Fruit fly (Drosophila melanogaster) whole organism, wandering third instar larva: Measurements from ENCODE around the gene out.

Source experiments
- CG9705 ChIP-seq: fragments of 200-800 bp; sonication (Bioruptor generic); optimal IDR thresholded peaks from 2 replicates; lab custom pipeline; 2018; ENCODE audit warnings: missing biosample characterization, mild to moderate bottlenecking, missing genetic modification characterization
- CrebA ChIP-seq: fragments of 200-800 bp; sonication (Bioruptor generic); optimal IDR thresholded peaks from 2 replicates; lab custom pipeline; 2016; ENCODE audit warnings: missing biosample characterization, mild to moderate bottlenecking, missing genetic modification characterization, borderline replicate concordance
- Dif ChIP-seq: fragments of 200-275, 200-300 bp; sonication (Bioruptor generic); optimal IDR thresholded peaks from 2 replicates; lab custom pipeline; 2018; ENCODE audit warnings: missing biosample characterization, missing genetic modification characterization; ENCODE audit not compliant: partially characterized antibody
- GATAd ChIP-seq: sonication (Bioruptor generic); optimal IDR thresholded peaks from 2 replicates; lab custom pipeline; 2016; ENCODE audit warnings: missing biosample characterization, missing genetic modification characterization
- HLH106 ChIP-seq: fragments of 200-800 bp; optimal IDR thresholded peaks from 3 replicates; lab custom pipeline; 2019; ENCODE audit warnings: missing biosample characterization, mild to moderate bottlenecking, missing genetic modification characterization, moderate library complexity
- Hr78 ChIP-seq: fragments of >200 bp; optimal IDR thresholded peaks from 2 replicates; lab custom pipeline; 2017; ENCODE audit warnings: missing biosample characterization, missing genetic modification characterization
- Hr83 ChIP-seq: fragments of 200-300 bp; sonication (Bioruptor generic); optimal IDR thresholded peaks from 2 replicates; lab custom pipeline; 2016; ENCODE audit warnings: missing biosample characterization, mild to moderate bottlenecking, missing genetic modification characterization, moderate library complexity; ENCODE audit not compliant: poor library complexity, severe bottlenecking
- Mio ChIP-seq: sonication (Bioruptor generic); optimal IDR thresholded peaks from 2 replicates; lab custom pipeline; 2016; ENCODE audit warnings: missing biosample characterization, missing genetic modification characterization
- Myc ChIP-seq: fragments of >200 bp; optimal IDR thresholded peaks from 2 replicates; lab custom pipeline; 2017
- N ChIP-seq: fragments of >200 bp; optimal IDR thresholded peaks from 2 replicates; lab custom pipeline; 2018; ENCODE audit warnings: missing biosample characterization, missing external identifiers, missing genetic modification characterization
- Rel ChIP-seq, 2 experiments: fragments of 200-800 bp; sonication (Bioruptor generic) in 1 of 2; optimal IDR thresholded peaks; 2 replicates in 1 of 2; 3 replicates in 1 of 2; lab custom pipeline; 2016 to 2019; ENCODE audit warnings: mild to moderate bottlenecking in 2 of 2, missing biosample characterization in 2 of 2, missing genetic modification characterization in 2 of 2, moderate library complexity in 1 of 2
- Sp1 ChIP-seq: fragments of 200-800 bp; sonication (Bioruptor generic); optimal IDR thresholded peaks from 3 replicates; lab custom pipeline; 2019; ENCODE audit warnings: missing biosample characterization, mild to moderate bottlenecking, missing genetic modification characterization, moderate library complexity
- Vsx2 ChIP-seq: fragments of 200-300, 225-300 bp; sonication (Bioruptor generic); optimal IDR thresholded peaks from 2 replicates; lab custom pipeline; 2018; ENCODE audit warnings: missing biosample characterization, missing genetic modification characterization; ENCODE audit not compliant: partially characterized antibody
- br ChIP-seq: fragments of 200-800 bp; sonication (Bioruptor generic); optimal IDR thresholded peaks from 2 replicates; lab custom pipeline; 2016; ENCODE audit warnings: missing biosample characterization, missing genetic modification characterization
- brk ChIP-seq: fragments of 200-800 bp; sonication (Bioruptor generic); optimal IDR thresholded peaks from 2 replicates; lab custom pipeline; 2016; ENCODE audit warnings: missing biosample characterization, mild to moderate bottlenecking, missing genetic modification characterization
- dmrt93B ChIP-seq: fragments of 200-800 bp; sonication (Bioruptor generic); optimal IDR thresholded peaks from 2 replicates; lab custom pipeline; 2018; ENCODE audit warnings: missing biosample characterization, mild to moderate bottlenecking, missing genetic modification characterization
- ey ChIP-seq: fragments of 200-800 bp; sonication (Bioruptor generic); optimal IDR thresholded peaks from 2 replicates; lab custom pipeline; 2016; ENCODE audit warnings: missing biosample characterization, missing genetic modification characterization
- foxo ChIP-seq, 2 experiments: fragments of 200-800 bp; sonication (Bioruptor generic); optimal IDR thresholded peaks; 2 replicates in 1 of 2; 3 replicates in 1 of 2; lab custom pipeline; 2016 to 2017; ENCODE audit warnings: missing biosample characterization in 2 of 2, missing genetic modification characterization in 2 of 2
- fru ChIP-seq: fragments of 200-800 bp; sonication (Bioruptor generic); optimal IDR thresholded peaks from 3 replicates; lab custom pipeline; 2016; ENCODE audit warnings: missing biosample characterization, mild to moderate bottlenecking, missing genetic modification characterization
- h ChIP-seq: fragments of 200-800 bp; sonication (Bioruptor generic); optimal IDR thresholded peaks from 3 replicates; lab custom pipeline; 2016; ENCODE audit warnings: missing biosample characterization, mild to moderate bottlenecking, missing genetic modification characterization
- jim ChIP-seq: fragments of 175-275, 200-325 bp; sonication (Bioruptor generic); optimal IDR thresholded peaks from 2 replicates; lab custom pipeline; 2016; ENCODE audit warnings: missing biosample characterization, mild to moderate bottlenecking, missing genetic modification characterization
- lola ChIP-seq: fragments of >200 bp; optimal IDR thresholded peaks from 2 replicates; lab custom pipeline; 2017; ENCODE audit warnings: missing biosample characterization, missing genetic modification characterization
- pan ChIP-seq: fragments of >200 bp; optimal IDR thresholded peaks from 2 replicates; lab custom pipeline; 2017
- psq ChIP-seq: fragments of 200-800 bp; sonication (Bioruptor generic); optimal IDR thresholded peaks from 3 replicates; lab custom pipeline; 2017; ENCODE audit warnings: missing biosample characterization, mild to moderate bottlenecking, missing genetic modification characterization, moderate library complexity
- rgr ChIP-seq: fragments of 200-800 bp; sonication (Bioruptor generic); optimal IDR thresholded peaks from 3 replicates; lab custom pipeline; 2016; ENCODE audit warnings: missing biosample characterization, mild to moderate bottlenecking, missing genetic modification characterization
- sage ChIP-seq: fragments of 200-800 bp; sonication (Bioruptor generic); optimal IDR thresholded peaks from 2 replicates; lab custom pipeline; 2016; ENCODE audit warnings: missing biosample characterization, mild to moderate bottlenecking, missing genetic modification characterization
- sv ChIP-seq: fragments of 200-800 bp; sonication (Bioruptor generic); optimal IDR thresholded peaks from 3 replicates; lab custom pipeline; 2016; ENCODE audit warnings: missing biosample characterization, missing genetic modification characterization
- tai ChIP-seq: sonication (Bioruptor generic); optimal IDR thresholded peaks from 2 replicates; lab custom pipeline; 2016; ENCODE audit warnings: missing biosample characterization, missing genetic modification characterization
- woc ChIP-seq: sonication (Bioruptor generic); optimal IDR thresholded peaks from 2 replicates; lab custom pipeline; 2016; ENCODE audit warnings: missing biosample characterization, mild to moderate bottlenecking, missing genetic modification characterization

out gene

dm6 chrX:19287784-19288183, 34.1 kb downstream of the out start:
- no peak for TF ChIP-seq ey (GFP tag; lab: Kevin White, UChicago)
- no peak for TF ChIP-seq fru
- no peak for TF ChIP-seq CrebA (GFP tag; lab: Kevin White, UChicago)
- no peak for TF ChIP-seq pan (lab: Kevin White, UChicago)
- no peak for TF ChIP-seq brk (GFP tag; lab: Kevin White, UChicago)
- no peak for TF ChIP-seq Mio (GFP tag; lab: Kevin White, UChicago)
- no peak for TF ChIP-seq h (GFP tag; lab: Kevin White, UChicago)
- TF ChIP-seq Hr78, result no peak
- no peak for TF ChIP-seq tai (GFP tag; lab: Kevin White, UChicago)
- no peak for TF ChIP-seq dmrt93B (GFP tag; lab: Kevin White, UChicago)
- TF ChIP-seq N (GFP tag; lab: Kevin White, UChicago), result no peak
- no peak for TF ChIP-seq Hr83 (GFP tag; lab: Kevin White, UChicago)
- TF ChIP-seq woc (GFP tag; lab: Kevin White, UChicago), result no peak
- no peak for TF ChIP-seq Vsx2 (GFP tag; lab: Kevin White, UChicago)
- no peak for TF ChIP-seq sage (GFP tag; lab: Kevin White, UChicago)
- TF ChIP-seq sv (GFP tag; lab: Kevin White, UChicago), result no peak

- TF ChIP-seq Rel (GFP tag; optimal IDR thresholded peaks at IDR 0.05; lab: Kevin White, UChicago), result no peak
- TF ChIP-seq Rel (tag; optimal IDR thresholded peaks at IDR 0.05; lab: Kevin White, UChicago), result peak; percentile 37
- no peak for TF ChIP-seq ey (GFP tag; lab: Kevin White, UChicago)
- TF ChIP-seq Hr78, result no peak
- TF ChIP-seq woc (GFP tag; lab: Kevin White, UChicago), result no peak
- TF ChIP-seq, all 38 proteins: peak for 1
These were observed 35.7 kb downstream of the out start for dm6 chrX:19286235-19286634.

- TF ChIP-seq Rel (GFP tag; optimal IDR thresholded peaks at IDR 0.05; lab: Kevin White, UChicago) (no peak), Rel (tag; optimal IDR thresholded peaks at IDR 0.05; lab: Kevin White, UChicago) (peak; percentile 58), psq (GFP tag; lab: Kevin White, UChicago) (no peak), Vsx2 (GFP tag; lab: Kevin White, UChicago) (no peak), Mio (GFP tag; lab: Kevin White, UChicago) (no peak), pan (lab: Kevin White, UChicago) (no peak), Sp1 (GFP tag; lab: Kevin White, UChicago) (no peak)
These were observed 36.5 kb downstream of the out start for dm6 chrX:19285441-19285840.

dm6 chrX:19281271-19281670, 40.6 kb downstream of the out start:
- TF ChIP-seq br (GFP tag; lab: Kevin White, UChicago), result no peak
- TF ChIP-seq rgr (GFP tag; lab: Kevin White, UChicago), result peak; percentile 44
- TF ChIP-seq HLH106 (tag; lab: Kevin White, UChicago), result peak; percentile 33
- no peak for TF ChIP-seq tai (GFP tag; lab: Kevin White, UChicago)
- peak; percentile 18 for TF ChIP-seq psq (GFP tag; lab: Kevin White, UChicago)
- peak; percentile 21 for TF ChIP-seq Myc (lab: Kevin White, UChicago)

DNA sequence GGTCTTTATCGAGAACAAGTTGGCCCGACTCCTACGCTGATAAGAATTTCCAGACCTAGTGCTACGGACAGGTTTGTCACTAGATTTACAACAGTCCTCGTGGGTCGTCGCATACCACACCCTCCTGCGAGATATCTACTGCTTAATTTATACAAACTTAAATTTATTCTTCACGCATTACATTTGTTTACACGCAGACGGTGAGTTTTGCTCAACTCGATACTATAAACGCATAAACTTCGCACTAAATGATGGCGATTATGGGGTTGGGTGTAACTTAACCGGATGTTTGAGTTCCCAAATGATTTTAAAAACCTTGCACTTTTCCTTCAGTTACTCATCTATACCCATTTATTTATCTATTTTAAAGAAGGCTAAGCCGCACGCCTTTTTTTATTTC, 41.2 kb downstream of the out start:
- no peak for TF ChIP-seq foxo (GFP tag; optimal IDR thresholded peaks at IDR 0.05; lab: Kevin White, UChicago)
- TF ChIP-seq woc (GFP tag; lab: Kevin White, UChicago), result no peak
- TF ChIP-seq Dif, result no peak
- TF ChIP-seq Hr78, result no peak
- no peak for TF ChIP-seq jim (GFP tag; lab: Kevin White, UChicago)
- no peak for TF ChIP-seq lola

- TF ChIP-seq brk (GFP tag; lab: Kevin White, UChicago), result no peak
- TF ChIP-seq GATAd, result no peak
- no peak for TF ChIP-seq CG9705 (GFP tag; lab: Kevin White, UChicago)
- TF ChIP-seq pan (lab: Kevin White, UChicago), result no peak
- TF ChIP-seq fru, result no peak
These were observed 41.7 kb downstream of the out start, which contains the start of gene CG8028 for dm6 chrX:19280249-19280648. Gene CG8028, minus strand, starts transcription at chrX:19280349.
